Worm (Caenorhabditis elegans) whole organism, midembryonic: ENCODE data around the gene dot-1.2.

Experiments
- T22C8.4 ChIP-seq: fragments of 200-800 bp; sonication (Bioruptor generic); IDR thresholded peaks from 2 replicates; pipeline ENCODE4 v1.3.6; 2022; ENCODE audit warnings: missing genetic modification characterization, missing compliant biosample characterization
- cog-1 ChIP-seq: sonication (generic microtip); optimal IDR thresholded peaks from 2 replicates; lab custom pipeline; 2016; ENCODE audit warnings: missing genetic modification characterization, missing compliant biosample characterization
- flt-1 ChIP-seq: fragments of 200-800 bp; sonication (Bioruptor generic); IDR thresholded peaks from 2 replicates; pipeline ENCODE4 v1.3.6; 2022; ENCODE audit warnings: missing genetic modification characterization, missing compliant biosample characterization
- klf-2 ChIP-seq: fragments of 200-800 bp; sonication (Bioruptor generic); conservative IDR thresholded peaks from 2 replicates; pipeline ENCODE4 v1.3.6; 2022; ENCODE audit warnings: missing genetic modification reagents, missing genetic modification characterization, missing compliant biosample characterization
- med-1 ChIP-seq: sonication (generic microtip); optimal IDR thresholded peaks from 2 replicates; lab custom pipeline; 2017; ENCODE audit warnings: missing genetic modification characterization, mild to moderate bottlenecking, missing compliant biosample characterization, antibody characterized with exemption, missing genetic modification reagents; ENCODE audit not compliant: insufficient read depth
- ref-1 ChIP-seq: fragments of 200-800 bp; sonication (Bioruptor generic); conservative IDR thresholded peaks from 2 replicates; pipeline ENCODE4 v1.3.6; 2022; ENCODE audit warnings: missing genetic modification reagents, missing genetic modification characterization, missing compliant biosample characterization
- tab-1 ChIP-seq: fragments of 200-800 bp; sonication (Bioruptor generic); IDR thresholded peaks from 2 replicates; pipeline ENCODE4 v1.3.6; 2022; ENCODE audit warnings: missing genetic modification characterization, missing compliant biosample characterization
- ztf-23 ChIP-seq: fragments of 200-800 bp; sonication (Bioruptor generic); IDR thresholded peaks from 2 replicates; pipeline ENCODE4 v1.3.6; 2022; ENCODE audit warnings: missing genetic modification reagents, missing genetic modification characterization, missing compliant biosample characterization
- ztf-29 ChIP-seq: fragments of 200-800 bp; sonication (Bioruptor generic); IDR thresholded peaks from 2 replicates; pipeline ENCODE4 v1.3.6; 2022; ENCODE audit warnings: missing genetic modification reagents, missing genetic modification characterization, missing compliant biosample characterization

dot-1.2 gene

ce11 chrX:11869260-11869659, at the start of gene dot-1.2:
Gene dot-1.2, minus strand, starts transcription at chrX:11869360.
- TF ChIP-seq cog-1 (tag; lab: Kevin White, UChicago) = no peak
- TF ChIP-seq klf-2 (GFP tag; lab: Robert Waterston, UW) = no peak
- TF ChIP-seq ref-1 (GFP tag; lab: Robert Waterston, UW) = no peak
- TF ChIP-seq flt-1 = no peak
- no peak for TF ChIP-seq T22C8.4
- TF ChIP-seq ztf-29 (GFP tag; lab: Robert Waterston, UW) = no peak
- no peak for TF ChIP-seq ztf-23 (GFP tag; lab: Robert Waterston, UW)
- TF ChIP-seq tab-1 (GFP tag; lab: Robert Waterston, UW) = no peak
- no peak for TF ChIP-seq med-1

DNA sequence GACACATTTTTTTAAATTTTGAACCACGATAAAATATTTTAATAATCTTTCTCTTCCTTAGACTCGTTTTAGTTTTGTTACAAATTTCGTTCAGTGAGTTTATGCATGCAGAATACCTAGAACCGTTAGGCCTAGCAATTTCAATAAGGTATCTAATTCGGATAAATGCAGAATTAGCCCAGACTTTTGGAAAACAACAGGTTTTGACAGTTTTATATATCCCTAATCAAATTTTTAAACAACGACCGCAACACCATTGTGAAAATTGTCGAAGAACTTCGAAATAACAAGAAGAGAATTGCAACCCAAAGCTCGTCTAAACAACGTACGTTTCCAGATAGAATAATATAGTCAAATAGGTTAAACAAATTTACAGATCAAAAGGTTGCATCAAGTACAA, 48.8 kb upstream of the dot-1.2 start, which contains the start of gene Y62H9A.16:
Gene Y62H9A.16 (plus strand): TSS at position 301 of the 400 bp plus-strand sequence.
- TF ChIP-seq klf-2 (GFP tag; lab: Robert Waterston, UW) (no peak), tab-1 (GFP tag; lab: Robert Waterston, UW) (no peak), T22C8.4 (no peak)

- no peak for TF ChIP-seq ref-1 (GFP tag; lab: Robert Waterston, UW)
- no peak for TF ChIP-seq T22C8.4
- TF ChIP-seq cog-1 (tag; lab: Kevin White, UChicago) = no peak
Measured at ce11 chrX:11916705-11917104, 47.5 kb upstream of the dot-1.2 start, which contains the start of gene Y62H9A.13. Gene Y62H9A.13, plus strand, starts transcription at chrX:11917005.

DNA sequence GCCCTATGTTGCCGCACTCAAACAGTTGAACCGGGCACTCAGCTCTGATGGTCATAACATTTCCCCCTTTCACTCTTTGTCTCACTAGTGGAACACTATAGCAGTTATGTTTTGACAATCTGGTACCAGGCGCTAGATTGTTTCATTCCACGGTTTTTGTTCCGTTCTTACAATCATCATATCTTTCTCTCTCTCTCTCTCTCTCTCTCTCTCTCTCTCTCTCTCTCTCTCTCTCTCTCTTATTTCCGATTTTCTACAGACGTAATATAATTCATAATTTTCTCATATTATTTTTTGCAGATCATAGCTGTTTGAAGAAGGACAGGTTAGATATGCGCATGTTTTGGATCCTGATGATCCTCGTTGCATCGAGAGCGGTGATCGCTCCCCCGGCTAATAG, 44.7 kb upstream of the dot-1.2 start, which contains the start of gene Y62H9A.12:
Gene Y62H9A.12 (plus strand): TSS at position 301 of the 400 bp plus-strand sequence.
- TF ChIP-seq ztf-23 (GFP tag; lab: Robert Waterston, UW) = no peak
- TF ChIP-seq ztf-29 (GFP tag; lab: Robert Waterston, UW) = no peak
- TF ChIP-seq med-1 = no peak
- TF ChIP-seq flt-1 = no peak
- no peak for TF ChIP-seq klf-2 (GFP tag; lab: Robert Waterston, UW)
- no peak for TF ChIP-seq cog-1 (tag; lab: Kevin White, UChicago)
- TF ChIP-seq tab-1 (GFP tag; lab: Robert Waterston, UW) = no peak
- no peak for TF ChIP-seq T22C8.4
- TF ChIP-seq ref-1 (GFP tag; lab: Robert Waterston, UW) = no peak

DNA sequence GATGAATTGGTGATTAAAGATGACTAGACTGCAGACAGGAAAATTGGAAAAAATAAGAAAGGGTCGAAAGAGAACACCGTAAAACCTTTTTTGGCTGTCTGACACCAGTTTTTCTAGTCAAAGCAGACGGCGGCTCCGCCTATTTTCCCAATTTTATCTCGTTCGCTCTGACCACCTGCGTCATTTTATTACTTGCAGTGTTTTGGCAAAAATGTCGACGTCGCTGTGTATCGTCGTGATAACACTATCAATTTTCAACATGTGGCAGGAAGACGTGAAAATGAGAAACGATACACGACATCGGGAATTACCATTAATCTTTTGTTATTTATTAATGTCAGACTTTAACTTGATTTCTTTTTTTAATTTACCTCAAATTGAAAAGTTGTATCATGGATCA, 40.9 kb upstream of the dot-1.2 start, which contains the start of gene Y62H9A.15:
Gene Y62H9A.15 (minus strand): TSS at position 100 of the 400 bp plus-strand sequence.
- TF ChIP-seq flt-1 (no peak), T22C8.4 (no peak), klf-2 (GFP tag; lab: Robert Waterston, UW) (no peak), ref-1 (GFP tag; lab: Robert Waterston, UW) (no peak), cog-1 (tag; lab: Kevin White, UChicago) (no peak), med-1 (no peak), ztf-23 (GFP tag; lab: Robert Waterston, UW) (no peak), tab-1 (GFP tag; lab: Robert Waterston, UW) (no peak), ztf-29 (GFP tag; lab: Robert Waterston, UW) (no peak)

DNA sequence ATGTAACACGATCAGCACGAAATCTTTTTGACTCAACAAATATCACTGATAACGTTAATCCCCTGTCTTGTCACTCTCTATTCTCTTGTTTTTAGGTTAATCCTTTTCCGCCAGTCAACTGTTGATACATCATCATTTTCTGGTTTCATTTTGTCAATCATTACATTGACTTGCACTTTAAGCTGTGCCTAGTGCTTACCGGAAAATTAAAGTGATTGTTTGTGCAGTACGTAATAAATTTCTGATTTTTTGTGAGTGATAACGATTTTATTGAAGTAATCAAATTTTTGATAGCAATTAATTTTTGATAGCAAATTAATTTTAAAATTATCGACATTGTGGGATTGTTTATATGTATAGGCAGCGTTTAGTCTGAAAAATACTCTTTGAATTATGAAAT, 40.0 kb upstream of the dot-1.2 start:
- TF ChIP-seq med-1 (no peak), ztf-23 (GFP tag; lab: Robert Waterston, UW) (no peak), flt-1 (no peak), ztf-29 (GFP tag; lab: Robert Waterston, UW) (no peak), ref-1 (GFP tag; lab: Robert Waterston, UW) (no peak)

- TF ChIP-seq ztf-29 (GFP tag; lab: Robert Waterston, UW) (no peak), cog-1 (tag; lab: Kevin White, UChicago) (no peak)
Measured at ce11 chrX:11908226-11908625, 39.1 kb upstream of the dot-1.2 start.

DNA sequence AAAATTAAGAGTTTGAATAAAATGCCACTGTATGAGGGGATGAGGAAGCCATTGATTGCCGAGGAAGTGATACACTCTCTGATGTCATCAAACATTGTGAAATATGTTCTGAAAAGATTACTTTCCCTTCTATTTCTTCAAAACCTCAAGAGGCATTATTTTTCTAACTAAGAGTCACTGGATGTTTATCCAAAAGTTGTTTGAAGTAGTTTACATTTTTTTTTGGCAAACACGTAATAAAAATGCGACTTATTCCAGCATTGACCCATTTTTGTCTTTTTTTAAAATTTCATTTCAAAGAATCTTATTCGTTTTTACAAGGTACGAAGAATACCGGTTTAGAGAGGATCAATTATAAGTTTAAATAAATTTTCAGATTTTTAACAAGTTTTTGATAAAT, 38.1 kb upstream of the dot-1.2 start, which contains the start of gene Y62H9A.11:
Gene Y62H9A.11 (minus strand): TSS at position 101 of the 400 bp plus-strand sequence.
- no peak for TF ChIP-seq flt-1
- TF ChIP-seq ztf-29 (GFP tag; lab: Robert Waterston, UW) = no peak
- no peak for TF ChIP-seq T22C8.4
- no peak for TF ChIP-seq ztf-23 (GFP tag; lab: Robert Waterston, UW)
- TF ChIP-seq ref-1 (GFP tag; lab: Robert Waterston, UW) = no peak
- TF ChIP-seq med-1 = no peak
- no peak for TF ChIP-seq klf-2 (GFP tag; lab: Robert Waterston, UW)
- TF ChIP-seq cog-1 (tag; lab: Kevin White, UChicago) = no peak
- no peak for TF ChIP-seq tab-1 (GFP tag; lab: Robert Waterston, UW)

DNA sequence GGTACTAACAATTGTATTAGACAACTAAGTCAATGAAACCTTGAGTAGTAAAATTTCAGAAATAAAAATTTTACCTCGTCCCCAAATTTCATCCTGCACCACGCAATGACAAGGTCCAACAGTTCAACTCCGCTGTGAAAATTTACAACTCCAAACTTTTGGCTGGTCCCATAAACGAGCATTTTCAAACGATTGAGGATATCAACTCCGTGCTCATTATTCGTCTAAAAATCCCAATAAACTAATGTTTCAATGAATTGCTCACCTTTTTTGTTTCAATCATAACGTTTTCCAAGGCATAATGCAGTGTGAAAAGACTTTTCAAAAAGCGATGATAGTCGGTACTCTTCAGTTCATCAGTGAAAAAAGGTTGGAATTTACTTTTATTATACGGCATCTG, 37.5 kb upstream of the dot-1.2 start:
- TF ChIP-seq cog-1 (tag; lab: Kevin White, UChicago) (no peak), ztf-23 (GFP tag; lab: Robert Waterston, UW) (no peak), T22C8.4 (no peak), klf-2 (GFP tag; lab: Robert Waterston, UW) (no peak), flt-1 (no peak), med-1 (no peak), ref-1 (GFP tag; lab: Robert Waterston, UW) (no peak), tab-1 (GFP tag; lab: Robert Waterston, UW) (no peak)

- TF ChIP-seq cog-1 (tag; lab: Kevin White, UChicago) = no peak
- TF ChIP-seq ref-1 (GFP tag; lab: Robert Waterston, UW) = no peak
- TF ChIP-seq ztf-29 (GFP tag; lab: Robert Waterston, UW) = no peak
- no peak for TF ChIP-seq ztf-23 (GFP tag; lab: Robert Waterston, UW)
- no peak for TF ChIP-seq tab-1 (GFP tag; lab: Robert Waterston, UW)
- no peak for TF ChIP-seq med-1
- TF ChIP-seq klf-2 (GFP tag; lab: Robert Waterston, UW) = no peak
- no peak for TF ChIP-seq T22C8.4
- no peak for TF ChIP-seq flt-1
Measured at ce11 chrX:11902661-11903060, 33.5 kb upstream of the dot-1.2 start, which contains the start of gene Y62H9A.10. Gene Y62H9A.10, minus strand, starts transcription at chrX:11902761.
